Fruit fly (Drosophila melanogaster) whole organism, embryonic: ENCODE data around the gene RhoGAP19D.

Experiments
- CG1024 ChIP-seq: fragments of 200-800 bp; sonication (Bioruptor generic); IDR thresholded peaks from 2 replicates; pipeline ENCODE4 v1.3.6; 2022; ENCODE audit warnings: missing biosample characterization, missing genetic modification characterization
- Eip74EF ChIP-seq, 2 experiments: fragments of 200-800 bp in 1 of 2; fragments of >200 bp in 1 of 2; sonication (Bioruptor generic) in 1 of 2; optimal IDR thresholded peaks; 2 replicates each; lab custom pipeline; 2017 to 2019; ENCODE audit warnings: missing biosample characterization in 2 of 2, missing genetic modification characterization in 2 of 2, mild to moderate bottlenecking in 1 of 2, moderate library complexity in 1 of 2
- Hey ChIP-seq: fragments of 200-800 bp; sonication (Bioruptor generic); optimal IDR thresholded peaks from 3 replicates; lab custom pipeline; 2018; ENCODE audit warnings: missing biosample characterization, mild to moderate bottlenecking, missing genetic modification characterization
- Hr51 ChIP-seq, 2 experiments: fragments of 200-800 bp; sonication (Bioruptor generic); optimal IDR thresholded peaks; 2 replicates in 1 of 2; 3 replicates in 1 of 2; lab custom pipeline; 2016 to 2018; ENCODE audit warnings: missing biosample characterization in 2 of 2, missing genetic modification characterization in 2 of 2, mild to moderate bottlenecking in 1 of 2, moderate library complexity in 1 of 2
- Opbp ChIP-seq: fragments of 200-800 bp; sonication (Bioruptor generic); IDR thresholded peaks from 3 replicates; pipeline ENCODE4 v1.3.6; 2022; ENCODE audit warnings: missing biosample characterization, missing genetic modification characterization; ENCODE audit not compliant: partially characterized antibody
- ham ChIP-seq: fragments of 200-800 bp; sonication (Bioruptor generic); IDR thresholded peaks from 2 replicates; pipeline ENCODE4 v1.3.6; 2022; ENCODE audit warnings: missing biosample characterization, missing genetic modification characterization
- kni ChIP-seq: fragments of 200-800 bp; sonication (Bioruptor generic); optimal IDR thresholded peaks from 3 replicates; lab custom pipeline; 2017; ENCODE audit warnings: mild to moderate bottlenecking, missing biosample characterization, missing genetic modification reagents, missing genetic modification characterization
- p53 ChIP-seq: fragments of 200-800 bp; sonication (Bioruptor generic); optimal IDR thresholded peaks from 2 replicates; lab custom pipeline; 2016; ENCODE audit warnings: missing biosample characterization, missing genetic modification characterization
- sna ChIP-seq: fragments of 200-800 bp; sonication (Bioruptor generic); IDR thresholded peaks from 2 replicates; pipeline ENCODE4 v1.3.6; 2022; ENCODE audit warnings: missing biosample characterization, missing genetic modification characterization; ENCODE audit not compliant: partially characterized antibody
- toy ChIP-seq: fragments of 200-800 bp; sonication (Bioruptor generic); IDR thresholded peaks from 2 replicates; pipeline ENCODE4 v1.3.6; 2022; ENCODE audit warnings: missing biosample characterization, missing genetic modification characterization
- vvl ChIP-seq: fragments of 200-800 bp; sonication (Bioruptor generic); IDR thresholded peaks from 2 replicates; pipeline ENCODE4 v1.3.6; 2022; ENCODE audit warnings: missing biosample characterization, missing genetic modification characterization

dm6 chrX:20488701-20489122 is 21.8 kb downstream of the RhoGAP19D start:
- TF ChIP-seq Hr51 (GFP tag; optimal IDR thresholded peaks at IDR 0.05; lab: Kevin White, UChicago) (peak in 1 of 2 experiments; percentile 70), p53 (no peak), Opbp (GFP tag; lab: Robert Waterston, UW) (no peak), vvl (GFP tag; lab: Robert Waterston, UW) (peak; percentile 40; the same call in 1 of the 2 replicates), toy (GFP tag; lab: Robert Waterston, UW) (no peak), kni (peak; percentile 1), sna (GFP tag; lab: Robert Waterston, UW) (no peak), ham (GFP tag; lab: Robert Waterston, UW) (no peak), Eip74EF (GFP tag; optimal IDR thresholded peaks at IDR 0.05; lab: Kevin White, UChicago) (peak in 1 of 2 experiments; percentile 82), CG1024 (GFP tag; lab: Robert Waterston, UW) (no peak), Hey (tag; lab: Kevin White, UChicago) (no peak)
